Fruit fly (Drosophila melanogaster) whole organism, embryonic: Measurements from ENCODE around the gene CG33969.

Experiments
- BtbVII ChIP-seq: fragments of 200-800 bp; sonication (Bioruptor generic); optimal IDR thresholded peaks from 3 replicates; lab custom pipeline; 2017; ENCODE audit warnings: missing biosample characterization, mild to moderate bottlenecking, missing genetic modification characterization
- CG11398 ChIP-seq: fragments of 200-800 bp; sonication (Bioruptor generic); optimal IDR thresholded peaks from 2 replicates; lab custom pipeline; 2016; ENCODE audit warnings: missing biosample characterization, missing genetic modification characterization
- CG13296 ChIP-seq: fragments of 200-800 bp; sonication (Bioruptor generic); optimal IDR thresholded peaks from 3 replicates; lab custom pipeline; 2018; ENCODE audit warnings: missing biosample characterization, mild to moderate bottlenecking, missing genetic modification characterization
- CG14014 ChIP-seq: fragments of 200-800 bp; sonication (Bioruptor generic); IDR thresholded peaks from 2 replicates; pipeline ENCODE4 v1.3.6; 2022; ENCODE audit warnings: missing biosample characterization, missing genetic modification characterization
- CG14441 ChIP-seq: fragments of 200-800 bp; sonication (Bioruptor generic); IDR thresholded peaks from 2 replicates; pipeline ENCODE4 v1.3.6; 2022; ENCODE audit warnings: missing biosample characterization, missing genetic modification characterization
- CG1647 ChIP-seq: fragments of 200-800 bp; sonication (Bioruptor generic); optimal IDR thresholded peaks from 3 replicates; lab custom pipeline; 2016; ENCODE audit warnings: missing biosample characterization, missing genetic modification characterization
- CG1832 ChIP-seq: fragments of 200-800 bp; sonication (Bioruptor generic); optimal IDR thresholded peaks from 2 replicates; lab custom pipeline; 2017; ENCODE audit warnings: missing biosample characterization, mild to moderate bottlenecking, missing genetic modification characterization, inconsistent platforms
- CG30431 ChIP-seq: fragments of 200-800 bp; sonication (Bioruptor generic); optimal IDR thresholded peaks from 2 replicates; lab custom pipeline; 2017; ENCODE audit warnings: missing biosample characterization, missing genetic modification characterization
- CG33213 ChIP-seq: fragments of 200-800 bp; sonication (Bioruptor generic); optimal IDR thresholded peaks from 3 replicates; lab custom pipeline; 2016; ENCODE audit warnings: missing biosample characterization, missing genetic modification characterization
- CG3995 ChIP-seq: fragments of 200-800 bp; sonication (Bioruptor generic); optimal IDR thresholded peaks from 3 replicates; lab custom pipeline; 2016; ENCODE audit warnings: missing biosample characterization, missing genetic modification characterization
- CG4360 ChIP-seq: fragments of 200-800 bp; sonication (Bioruptor generic); IDR thresholded peaks from 2 replicates; pipeline ENCODE4 v1.3.6; 2022; ENCODE audit warnings: missing biosample characterization, missing genetic modification characterization
- CG6254 ChIP-seq: fragments of 200-800 bp; sonication (Bioruptor generic); optimal IDR thresholded peaks from 3 replicates; lab custom pipeline; 2017; ENCODE audit warnings: mild to moderate bottlenecking, missing biosample characterization, missing genetic modification reagents, missing genetic modification characterization
- CG6689 ChIP-seq: fragments of 200-800 bp; sonication (Bioruptor generic); IDR thresholded peaks from 2 replicates; pipeline ENCODE4 v1.3.6; 2022; ENCODE audit warnings: missing biosample characterization, missing genetic modification characterization
- CG7987 ChIP-seq: fragments of 200-800 bp; sonication (Bioruptor generic); optimal IDR thresholded peaks from 2 replicates; lab custom pipeline; 2018; ENCODE audit warnings: missing biosample characterization, mild to moderate bottlenecking, missing genetic modification characterization, moderate library complexity
- CG8281 ChIP-seq: fragments of 200-800 bp; sonication (Bioruptor generic); optimal IDR thresholded peaks from 2 replicates; lab custom pipeline; 2018; ENCODE audit warnings: missing biosample characterization, mild to moderate bottlenecking, missing genetic modification characterization, moderate library complexity
- CG9817 ChIP-seq: fragments of 200-800 bp; sonication (Bioruptor generic); optimal IDR thresholded peaks from 2 replicates; lab custom pipeline; 2018; ENCODE audit warnings: missing biosample characterization, mild to moderate bottlenecking, missing genetic modification characterization, moderate library complexity
- Dbx ChIP-seq: fragments of 200-800 bp; sonication (Bioruptor generic); IDR thresholded peaks from 3 replicates; pipeline ENCODE4 v1.3.6; 2022; ENCODE audit warnings: missing biosample characterization, missing genetic modification characterization
- H15 ChIP-seq: fragments of 200-800 bp; sonication (Bioruptor generic); IDR thresholded peaks from 3 replicates; pipeline ENCODE4 v1.3.6; 2022; ENCODE audit warnings: missing biosample characterization, missing genetic modification characterization
- HLHmδ ChIP-seq: fragments of 200-800 bp; sonication (Bioruptor generic); optimal IDR thresholded peaks from 2 replicates; lab custom pipeline; 2018; ENCODE audit warnings: missing biosample characterization, mild to moderate bottlenecking, missing genetic modification characterization, moderate library complexity
- Hr51 ChIP-seq, 2 experiments: fragments of 200-800 bp; sonication (Bioruptor generic); optimal IDR thresholded peaks; 2 replicates in 1 of 2; 3 replicates in 1 of 2; lab custom pipeline; 2016 to 2018; ENCODE audit warnings: missing biosample characterization in 2 of 2, missing genetic modification characterization in 2 of 2, mild to moderate bottlenecking in 1 of 2, moderate library complexity in 1 of 2
- MTF-1 ChIP-seq: fragments of 200-800 bp; sonication (Bioruptor generic); optimal IDR thresholded peaks from 2 replicates; lab custom pipeline; 2018; ENCODE audit warnings: missing biosample characterization, mild to moderate bottlenecking, missing genetic modification characterization, borderline replicate concordance
- Mes4 ChIP-seq: fragments of 200-800 bp; sonication (Bioruptor generic); optimal IDR thresholded peaks from 2 replicates; lab custom pipeline; 2016; ENCODE audit warnings: missing biosample characterization, missing genetic modification characterization
- Mrtf ChIP-seq: fragments of 200-800 bp; sonication (Bioruptor generic); IDR thresholded peaks from 3 replicates; pipeline ENCODE4 v1.3.6; 2022; ENCODE audit warnings: missing biosample characterization, missing genetic modification characterization
- Nf-YA ChIP-seq: fragments of 200-800 bp; sonication (Bioruptor generic); IDR thresholded peaks from 2 replicates; pipeline ENCODE4 v1.3.6; 2022; ENCODE audit warnings: missing biosample characterization, missing genetic modification characterization
- Nf-YB ChIP-seq: fragments of 200-800 bp; sonication (Bioruptor generic); optimal IDR thresholded peaks from 3 replicates; lab custom pipeline; 2019; ENCODE audit warnings: missing biosample characterization, mild to moderate bottlenecking, missing genetic modification characterization, moderate library complexity
- Pdp1 ChIP-seq, 2 experiments: fragments of 200-800 bp; sonication (Bioruptor generic); optimal IDR thresholded peaks; 3 replicates each; lab custom pipeline; 2016; ENCODE audit warnings: missing biosample characterization in 2 of 2, missing genetic modification characterization in 2 of 2, mild to moderate bottlenecking in 1 of 2, moderate library complexity in 1 of 2
- Rfx ChIP-seq: fragments of 200-800 bp; sonication (Bioruptor generic); IDR thresholded peaks from 2 replicates; pipeline ENCODE4 v1.3.6; 2022; ENCODE audit warnings: missing biosample characterization, missing genetic modification characterization
- TFAM ChIP-seq: fragments of 200-800 bp; sonication (Bioruptor generic); optimal IDR thresholded peaks from 2 replicates; lab custom pipeline; 2017; ENCODE audit warnings: missing biosample characterization, missing genetic modification characterization, inconsistent platforms
- Trl ChIP-seq, 3 experiments: fragments of >200 bp in 2 of 3; fragments of 200-800 bp in 1 of 3; sonication (Bioruptor generic) in 1 of 3; optimal IDR thresholded peaks; 2 replicates in 1 of 3; 3 replicates in 2 of 3; lab custom pipeline; 2016 to 2017; ENCODE audit warnings: missing biosample characterization in 1 of 3, missing genetic modification characterization in 1 of 3
- Xbp1 ChIP-seq: fragments of 200-800 bp; sonication (Bioruptor generic); optimal IDR thresholded peaks from 3 replicates; lab custom pipeline; 2016; ENCODE audit warnings: missing biosample characterization, mild to moderate bottlenecking, missing genetic modification characterization
- ab ChIP-seq: fragments of 200-800 bp; sonication (Bioruptor generic); optimal IDR thresholded peaks from 2 replicates; lab custom pipeline; 2016; ENCODE audit warnings: missing biosample characterization, missing genetic modification characterization
- bigmax ChIP-seq: fragments of 200-800 bp; sonication (Bioruptor generic); optimal IDR thresholded peaks from 2 replicates; lab custom pipeline; 2018; ENCODE audit warnings: missing biosample characterization, mild to moderate bottlenecking, missing genetic modification characterization
- dimm ChIP-seq: fragments of 200-800 bp; sonication (Bioruptor generic); IDR thresholded peaks from 2 replicates; pipeline ENCODE4 v1.3.6; 2022; ENCODE audit warnings: missing biosample characterization, missing genetic modification characterization
- fd96Cb ChIP-seq: fragments of 200-800 bp; sonication (Bioruptor generic); optimal IDR thresholded peaks from 2 replicates; lab custom pipeline; 2018; ENCODE audit warnings: missing biosample characterization, mild to moderate bottlenecking, missing genetic modification characterization, moderate library complexity
- gt ChIP-seq: fragments of 200-800 bp; sonication (Bioruptor generic); IDR thresholded peaks from 2 replicates; pipeline ENCODE4 v1.3.6; 2022; ENCODE audit warnings: missing biosample characterization, missing genetic modification characterization
- hkb ChIP-seq, 2 experiments: fragments of 200-800 bp in 1 of 2; fragments of >200 bp in 1 of 2; sonication (Bioruptor generic) in 1 of 2; IDR thresholded peaks in 1 of 2; optimal IDR thresholded peaks in 1 of 2; 2 replicates each; pipeline versions ENCODE4 v1.3.6 to Lab custom; 2017 to 2022; ENCODE audit warnings: missing biosample characterization in 1 of 2, missing genetic modification characterization in 1 of 2
- jumu ChIP-seq: fragments of 200-800 bp; sonication (Bioruptor generic); optimal IDR thresholded peaks from 3 replicates; lab custom pipeline; 2016; ENCODE audit warnings: missing biosample characterization, missing genetic modification characterization
- lilli ChIP-seq: fragments of 200-800 bp; sonication (Bioruptor generic); optimal IDR thresholded peaks from 3 replicates; lab custom pipeline; 2016; ENCODE audit warnings: missing biosample characterization, missing genetic modification characterization
- peb ChIP-seq: fragments of 200-800 bp; sonication (Bioruptor generic); IDR thresholded peaks from 2 replicates; pipeline ENCODE4 v1.3.6; 2022; ENCODE audit warnings: missing biosample characterization, missing genetic modification characterization
- pfk ChIP-seq: fragments of 200-800 bp; sonication (Bioruptor generic); optimal IDR thresholded peaks from 2 replicates; lab custom pipeline; 2018; ENCODE audit warnings: missing biosample characterization, mild to moderate bottlenecking, missing genetic modification characterization, moderate library complexity
- pzg ChIP-seq: fragments of 200-800 bp; sonication (Bioruptor generic); optimal IDR thresholded peaks from 3 replicates; lab custom pipeline; 2018; ENCODE audit warnings: missing biosample characterization, mild to moderate bottlenecking, missing genetic modification characterization, moderate library complexity
- ranshi ChIP-seq: fragments of 200-800 bp; sonication (Bioruptor generic); IDR thresholded peaks from 2 replicates; pipeline ENCODE4 v1.3.6; 2022; ENCODE audit warnings: missing biosample characterization, missing genetic modification characterization
- row ChIP-seq: fragments of 200-800 bp; sonication (Bioruptor generic); IDR thresholded peaks from 3 replicates; pipeline ENCODE4 v1.3.6; 2022; ENCODE audit warnings: missing biosample characterization, missing genetic modification characterization
- seq ChIP-seq: fragments of 200-800 bp; sonication (Bioruptor generic); IDR thresholded peaks from 2 replicates; pipeline ENCODE4 v1.3.6; 2022; ENCODE audit warnings: missing biosample characterization, missing genetic modification characterization
- sr ChIP-seq: fragments of 200-800 bp; sonication (Bioruptor generic); IDR thresholded peaks from 3 replicates; pipeline ENCODE4 v1.3.6; 2022; ENCODE audit warnings: missing biosample characterization, missing genetic modification characterization
- tin ChIP-seq: fragments of 200-800 bp; sonication (Bioruptor generic); optimal IDR thresholded peaks from 3 replicates; lab custom pipeline; 2016; ENCODE audit warnings: missing biosample characterization, missing genetic modification characterization
- unc-4 ChIP-seq: fragments of 200-800 bp; sonication (Bioruptor generic); IDR thresholded peaks from 2 replicates; pipeline ENCODE4 v1.3.6; 2022; ENCODE audit warnings: missing biosample characterization, missing genetic modification characterization; ENCODE audit not compliant: partially characterized antibody
- usp ChIP-seq: fragments of >200 bp; optimal IDR thresholded peaks from 2 replicates; lab custom pipeline; 2017; ENCODE audit warnings: missing biosample characterization, missing genetic modification characterization
- vfl ChIP-seq: fragments of 200-800 bp; sonication (Bioruptor generic); optimal IDR thresholded peaks from 2 replicates; lab custom pipeline; 2016; ENCODE audit warnings: missing biosample characterization, missing genetic modification characterization

The CG33969 gene

dm6 chr3L:20399550-20400109 lies 6.3 kb upstream of the CG33969 start (continued):
- peak; percentile 92 for TF ChIP-seq Rfx (GFP tag; lab: Robert Waterston, UW)
- TF ChIP-seq seq (GFP tag; lab: Robert Waterston, UW): peak; percentile 84
- peak; percentile 69 for TF ChIP-seq CG7987
- peak; percentile 70 for TF ChIP-seq CG11398 (GFP tag; lab: Kevin White, UChicago)
- peak; percentile 94 for TF ChIP-seq row
- TF ChIP-seq vfl (GFP tag; lab: Kevin White, UChicago): peak; percentile 78
- no peak for TF ChIP-seq Trl (optimal IDR thresholded peaks at IDR 0.05; lab: Kevin White, UChicago)
- peak; percentile 76 for TF ChIP-seq Trl (GFP tag; optimal IDR thresholded peaks at IDR 0.05; lab: Kevin White, UChicago)
- peak; percentile 52 for TF ChIP-seq jumu (GFP tag; lab: Kevin White, UChicago)
- no peak for TF ChIP-seq CG1832 (GFP tag; lab: Kevin White, UChicago)
- TF ChIP-seq bigmax (GFP tag; lab: Kevin White, UChicago): no peak
- peak; percentile 81 for TF ChIP-seq CG14441 (GFP tag; lab: Robert Waterston, UW)
- TF ChIP-seq Pdp1 (GFP tag; optimal IDR thresholded peaks at IDR 0.05; lab: Kevin White, UChicago): peak; percentile 81 to 88
- peak; percentile 78 for TF ChIP-seq BtbVII (GFP tag; lab: Kevin White, UChicago)
- peak; percentile 88 for TF ChIP-seq CG6689 (GFP tag; lab: Robert Waterston, UW)
- no peak for TF ChIP-seq unc-4
- TF ChIP-seq CG1647 (GFP tag; lab: Kevin White, UChicago): peak; percentile 75
- peak; percentile 75 to 95 for TF ChIP-seq Hr51 (GFP tag; optimal IDR thresholded peaks at IDR 0.05; lab: Kevin White, UChicago)
- no peak for TF ChIP-seq CG4360 (GFP tag; lab: Robert Waterston, UW)
- peak; percentile 90 for TF ChIP-seq lilli
- peak; percentile 65 for TF ChIP-seq CG33213 (GFP tag; lab: Kevin White, UChicago)
- TF ChIP-seq CG6254 (GFP tag; lab: Kevin White, UChicago): peak; percentile 55
- peak; percentile 84 for TF ChIP-seq fd96Cb (tag; lab: Kevin White, UChicago)
- no peak for TF ChIP-seq HLHmδ (GFP tag; lab: Kevin White, UChicago)
- peak; percentile 68 for TF ChIP-seq peb (GFP tag; lab: Robert Waterston, UW)
- no peak for TF ChIP-seq usp (GFP tag; lab: Kevin White, UChicago)
- peak; percentile 53; the same call in 1 of the 2 replicates for TF ChIP-seq gt (GFP tag; lab: Robert Waterston, UW)
- peak; percentile 40 for TF ChIP-seq pfk (GFP tag; lab: Kevin White, UChicago)
- TF ChIP-seq CG9817 (tag; lab: Kevin White, UChicago): peak; percentile 82
- TF ChIP-seq Mes4: peak; percentile 62
- TF ChIP-seq sr (GFP tag; lab: Robert Waterston, UW): 0 out of 3 replicates have a peak, but pooled peaks have one; percentile 41
- peak; percentile 73 for TF ChIP-seq ranshi (GFP tag; lab: Robert Waterston, UW)
- TF ChIP-seq ab (GFP tag; lab: Kevin White, UChicago): peak; percentile 82
- TF ChIP-seq Nf-YA: 0 out of 2 replicates have a peak, but pooled peaks have one; percentile 50
- peak; percentile 73 for TF ChIP-seq Nf-YB (GFP tag; lab: Kevin White, UChicago)
- 0 out of 2 replicates have a peak, but pooled peaks have one; percentile 35 for TF ChIP-seq dimm
- TF ChIP-seq CG8281 (tag; lab: Kevin White, UChicago): peak; percentile 80
- peak; percentile 82 for TF ChIP-seq tin
- peak; percentile 2 for TF ChIP-seq pzg (GFP tag; lab: Kevin White, UChicago)
- TF ChIP-seq Mrtf (GFP tag; lab: Robert Waterston, UW): peak; percentile 78
- no peak for TF ChIP-seq hkb (optimal IDR thresholded peaks at IDR 0.05; lab: Kevin White, UChicago)
- TF ChIP-seq hkb (GFP tag; IDR thresholded peaks at IDR 0.05; lab: Robert Waterston, UW): peak; percentile 85
- peak; percentile 44 for TF ChIP-seq MTF-1 (GFP tag; lab: Kevin White, UChicago)
- peak; percentile 85 for TF ChIP-seq CG14014 (GFP tag; lab: Robert Waterston, UW)
- TF ChIP-seq CG30431 (GFP tag; lab: Kevin White, UChicago): peak; percentile 78
- TF ChIP-seq Dbx (GFP tag; lab: Robert Waterston, UW): peak; percentile 90
- peak; percentile 92 for TF ChIP-seq CG13296 (GFP tag; lab: Kevin White, UChicago)
- TF ChIP-seq TFAM: peak; percentile 20
- peak; percentile 55 for TF ChIP-seq CG3995 (GFP tag; lab: Kevin White, UChicago)
- TF ChIP-seq H15: peak; percentile 77
- TF ChIP-seq Xbp1 (GFP tag; lab: Kevin White, UChicago): peak; percentile 91
